Worm (Caenorhabditis elegans) whole organism, L4 larva: Measurements from ENCODE around the gene twk-25.
A peak's percentile ranks its signal among the peaks of the same experiment; 100 is the strongest.

ENCODE experiments used
- F10B5.3 ChIP-seq: sonication (generic microtip); optimal IDR thresholded peaks from 2 replicates; lab custom pipeline; 2016; ENCODE audit warnings: mild to moderate bottlenecking, missing genetic modification characterization, missing compliant biosample characterization
- F44E2.7 ChIP-seq: fragments of 200-800 bp; sonication (Bioruptor generic); IDR thresholded peaks from 2 replicates; pipeline ENCODE4 v2.1.2; 2022; ENCODE audit warnings: missing genetic modification characterization, missing compliant biosample characterization
- F49E8.2 ChIP-seq: sonication (generic microtip); optimal IDR thresholded peaks from 2 replicates; lab custom pipeline; 2016; ENCODE audit warnings: missing compliant biosample characterization, mild to moderate bottlenecking, missing genetic modification characterization, borderline replicate concordance
- R02D3.7 ChIP-seq: fragments of 150-350 bp; sonication (generic microtip); optimal IDR thresholded peaks from 3 replicates; lab custom pipeline; 2014; ENCODE audit warnings: missing biosample characterization, missing genetic modification characterization
- T20F7.1 ChIP-seq: fragments of 200-800 bp; sonication (Bioruptor generic); optimal IDR thresholded peaks from 2 replicates; lab custom pipeline; 2018; ENCODE audit warnings: mild to moderate bottlenecking, missing genetic modification characterization, missing compliant biosample characterization
- Y48G9A.11 ChIP-seq: fragments of 200-800 bp; sonication (Bioruptor generic); IDR thresholded peaks from 2 replicates; pipeline ENCODE4 v1.3.6; 2022; ENCODE audit warnings: missing genetic modification reagents, missing genetic modification characterization, missing compliant biosample characterization
- Y75B8A.6 ChIP-seq: fragments of 200-800 bp; sonication (Bioruptor generic); IDR thresholded peaks from 2 replicates; pipeline ENCODE4 v1.3.6; 2022; ENCODE audit warnings: missing genetic modification reagents, missing genetic modification characterization, missing compliant biosample characterization
- ZK337.2 ChIP-seq: fragments of 200-800 bp; sonication (Bioruptor generic); IDR thresholded peaks from 2 replicates; pipeline ENCODE4 v1.3.6; 2022; ENCODE audit warnings: missing genetic modification reagents, missing genetic modification characterization, missing compliant biosample characterization
- aha-1 ChIP-seq: fragments of 150-350 bp; peaks from one replicate; lab custom pipeline; 2014; ENCODE audit warnings: missing biosample characterization, missing genetic modification characterization
- arid-1 ChIP-seq: fragments of 200-800 bp; sonication (Bioruptor generic); conservative IDR thresholded peaks from 2 replicates; pipeline ENCODE4 v1.3.6; 2022; ENCODE audit warnings: missing genetic modification reagents, missing genetic modification characterization, missing compliant biosample characterization
- ceh-62 ChIP-seq: sonication (generic microtip); optimal IDR thresholded peaks from 2 replicates; lab custom pipeline; 2017; ENCODE audit warnings: missing biosample characterization, missing genetic modification characterization
- ceh-82 ChIP-seq: sonication (generic microtip); optimal IDR thresholded peaks from 2 replicates; lab custom pipeline; 2017; ENCODE audit warnings: missing biosample characterization, missing genetic modification characterization
- ces-1 ChIP-seq: fragments of 150-350 bp; sonication (generic microtip); optimal IDR thresholded peaks from 4 replicates; lab custom pipeline; 2014; ENCODE audit warnings: missing biosample characterization, missing genetic modification reagents, missing genetic modification characterization
- cey-2 ChIP-seq: sonication (generic microtip); optimal IDR thresholded peaks from 3 replicates; lab custom pipeline; 2017; ENCODE audit warnings: missing genetic modification characterization, mild to moderate bottlenecking, missing compliant biosample characterization, antibody characterized with exemption, borderline replicate concordance; ENCODE audit not compliant: insufficient read depth
- daf-19 ChIP-seq: fragments of 200-800 bp; sonication (Bioruptor generic); conservative IDR thresholded peaks from 2 replicates; pipeline ENCODE4 v1.3.6; 2022; ENCODE audit warnings: missing genetic modification characterization, missing compliant biosample characterization
- dmd-6 ChIP-seq: fragments of 200-800 bp; sonication (Bioruptor generic); IDR thresholded peaks from 2 replicates; pipeline ENCODE4 v1.3.6; 2022; ENCODE audit warnings: missing genetic modification reagents, missing genetic modification characterization, missing compliant biosample characterization
- egl-27 ChIP-seq: sonication (generic microtip); optimal IDR thresholded peaks from 3 replicates; lab custom pipeline; 2017; ENCODE audit warnings: missing biosample characterization, missing genetic modification reagents, missing genetic modification characterization
- fos-1 ChIP-seq: fragments of 150-350 bp; optimal IDR thresholded peaks from 2 replicates; lab custom pipeline; 2014; ENCODE audit warnings: missing biosample characterization, missing genetic modification characterization
- gei-8 ChIP-seq: fragments of 200-800 bp; sonication (Bioruptor generic); optimal IDR thresholded peaks from 2 replicates; lab custom pipeline; 2018; ENCODE audit warnings: mild to moderate bottlenecking, missing genetic modification characterization, missing compliant biosample characterization
- hlh-30 ChIP-seq: sonication (generic microtip); optimal IDR thresholded peaks from 2 replicates; lab custom pipeline; 2017; ENCODE audit warnings: antibody characterized with exemption, mild to moderate bottlenecking, missing genetic modification characterization, missing compliant biosample characterization; ENCODE audit not compliant: insufficient read depth
- lim-7 ChIP-seq: fragments of 200-800 bp; sonication (Bioruptor generic); IDR thresholded peaks from 2 replicates; pipeline ENCODE4 v1.3.6; 2022; ENCODE audit warnings: missing genetic modification characterization, missing compliant biosample characterization
- lir-3 ChIP-seq: sonication (generic microtip); optimal IDR thresholded peaks from 2 replicates; lab custom pipeline; 2016; ENCODE audit warnings: mild to moderate bottlenecking, missing genetic modification characterization, missing compliant biosample characterization
- lsy-2 ChIP-seq, 2 experiments: fragments of 150-350 bp in 1 of 2; sonication (generic microtip) in 1 of 2; optimal IDR thresholded peaks; 2 replicates each; lab custom pipeline; 2014 to 2017; ENCODE audit warnings: missing biosample characterization in 2 of 2, missing genetic modification characterization in 2 of 2
- mdt-29 ChIP-seq: fragments of 200-800 bp; sonication (Bioruptor generic); IDR thresholded peaks from 2 replicates; pipeline ENCODE4 v1.3.6; 2022; ENCODE audit warnings: missing genetic modification reagents, missing genetic modification characterization, missing compliant biosample characterization
- mep-1 ChIP-seq: fragments of 150-350 bp; sonication (generic microtip); optimal IDR thresholded peaks from 3 replicates; lab custom pipeline; 2014; ENCODE audit warnings: missing biosample characterization, missing genetic modification characterization
- mxl-3 ChIP-seq: fragments of 200-800 bp; sonication (Bioruptor generic); optimal IDR thresholded peaks from 2 replicates; lab custom pipeline; 2018; ENCODE audit warnings: mild to moderate bottlenecking, missing genetic modification characterization, missing compliant biosample characterization
- nhr-102 ChIP-seq: sonication (generic microtip); optimal IDR thresholded peaks from 2 replicates; lab custom pipeline; 2016; ENCODE audit warnings: mild to moderate bottlenecking, missing genetic modification characterization, moderate library complexity, missing compliant biosample characterization
- nhr-111 ChIP-seq: fragments of 200-800 bp; sonication (Bioruptor generic); optimal IDR thresholded peaks from 2 replicates; lab custom pipeline; 2018; ENCODE audit warnings: mild to moderate bottlenecking, missing genetic modification characterization, missing compliant biosample characterization
- nhr-237 ChIP-seq: sonication (generic microtip); optimal IDR thresholded peaks from 2 replicates; lab custom pipeline; 2017; ENCODE audit warnings: missing biosample characterization, missing genetic modification characterization
- nhr-25 ChIP-seq: sonication (generic microtip); optimal IDR thresholded peaks from 2 replicates; lab custom pipeline; 2017; ENCODE audit warnings: missing genetic modification characterization, mild to moderate bottlenecking, missing compliant biosample characterization, antibody characterized with exemption, moderate library complexity, borderline replicate concordance; ENCODE audit not compliant: insufficient read depth
- nhr-28 ChIP-seq: fragments of 150-350 bp; optimal IDR thresholded peaks from 2 replicates; lab custom pipeline; 2014; ENCODE audit warnings: missing biosample characterization, missing genetic modification characterization
- nhr-41 ChIP-seq: fragments of 200-800 bp; sonication (Bioruptor generic); IDR thresholded peaks from 2 replicates; pipeline ENCODE4 v1.3.6; 2022; ENCODE audit warnings: missing genetic modification reagents, missing genetic modification characterization, missing compliant biosample characterization
- nhr-42 ChIP-seq: fragments of 200-800 bp; sonication (Bioruptor generic); IDR thresholded peaks from 2 replicates; pipeline ENCODE4 v1.3.6; 2022; ENCODE audit warnings: missing genetic modification characterization, missing compliant biosample characterization
- nhr-76 ChIP-seq: fragments of 150-350 bp; optimal IDR thresholded peaks from 2 replicates; lab custom pipeline; 2014; ENCODE audit warnings: missing biosample characterization, missing genetic modification characterization
- pqm-1 ChIP-seq: sonication (generic microtip); optimal IDR thresholded peaks from 2 replicates; lab custom pipeline; 2017; ENCODE audit warnings: missing biosample characterization, missing genetic modification characterization
- saeg-2 ChIP-seq: fragments of 200-800 bp; sonication (Bioruptor generic); IDR thresholded peaks from 2 replicates; pipeline ENCODE4 v1.3.6; 2022; ENCODE audit warnings: missing genetic modification reagents, missing genetic modification characterization, missing compliant biosample characterization
- set-16 ChIP-seq: fragments of 200-800 bp; sonication (Bioruptor generic); IDR thresholded peaks from 2 replicates; pipeline ENCODE4 v1.3.6; 2022; ENCODE audit warnings: missing genetic modification reagents, missing genetic modification characterization, missing compliant biosample characterization
- skn-1 ChIP-seq: fragments of 150-350 bp; optimal IDR thresholded peaks from 2 replicates; lab custom pipeline; 2014; ENCODE audit warnings: missing biosample characterization, missing genetic modification characterization
- snpc-4 ChIP-seq: fragments of 150-350 bp; optimal IDR thresholded peaks from 2 replicates; lab custom pipeline; 2014; ENCODE audit warnings: missing biosample characterization, missing genetic modification characterization
- spr-1 ChIP-seq: sonication (generic microtip); optimal IDR thresholded peaks from 2 replicates; lab custom pipeline; 2016; ENCODE audit warnings: mild to moderate bottlenecking, missing genetic modification characterization, missing compliant biosample characterization
- tag-97 ChIP-seq: fragments of 200-800 bp; sonication (Bioruptor generic); IDR thresholded peaks from 2 replicates; pipeline ENCODE4 v1.3.6; 2022; ENCODE audit warnings: missing genetic modification characterization, missing compliant biosample characterization
- tra-1 ChIP-seq: fragments of 200-800 bp; sonication (Bioruptor generic); IDR thresholded peaks from 2 replicates; pipeline ENCODE4 v1.3.6; 2022; ENCODE audit warnings: missing genetic modification reagents, missing genetic modification characterization, missing compliant biosample characterization
- unc-39 ChIP-seq: sonication (generic microtip); optimal IDR thresholded peaks from 2 replicates; lab custom pipeline; 2017; ENCODE audit warnings: missing biosample characterization, missing genetic modification characterization
- unc-62 ChIP-seq, 3 experiments: fragments of 150-350 bp in 1 of 3; sonication (generic microtip); optimal IDR thresholded peaks in 2 of 3; peaks in 1 of 3; 1 replicate in 1 of 3; 2 replicates in 2 of 3; lab custom pipeline; 2014 to 2017; ENCODE audit warnings: missing biosample characterization in 3 of 3, missing genetic modification characterization in 3 of 3, missing genetic modification reagents in 3 of 3, missing genotype in 1 of 3
- vab-7 ChIP-seq: fragments of 200-800 bp; sonication (Bioruptor generic); IDR thresholded peaks from 2 replicates; pipeline ENCODE4 v1.3.6; 2022; ENCODE audit warnings: missing genetic modification reagents, missing genetic modification characterization, missing compliant biosample characterization
- zag-1 ChIP-seq: fragments of 150-350 bp; optimal IDR thresholded peaks from 2 replicates; lab custom pipeline; 2014; ENCODE audit warnings: missing biosample characterization, missing genetic modification characterization
- zfp-3 ChIP-seq: fragments of 200-800 bp; sonication (Bioruptor generic); conservative IDR thresholded peaks from 2 replicates; pipeline ENCODE4 v1.3.6; 2022; ENCODE audit warnings: missing genetic modification reagents, missing genetic modification characterization, missing compliant biosample characterization
- ztf-7 ChIP-seq: fragments of 150-350 bp; optimal IDR thresholded peaks from 2 replicates; lab custom pipeline; 2014; ENCODE audit warnings: missing biosample characterization, missing genetic modification characterization

The twk-25 gene

ce11 chrIV:11492345-11492744 lies 12.2 kb upstream of the twk-25 start:
- TF ChIP-seq aha-1 (tag; lab: Kevin White, UChicago) = peak; percentile 83
- peak; percentile 28; the same call in 1 of the 2 replicates for TF ChIP-seq dmd-6 (GFP tag; lab: Robert Waterston, UW)
- TF ChIP-seq nhr-28 = peak; percentile 48
- TF ChIP-seq hlh-30 (tag; lab: Kevin White, UChicago) = peak; percentile 47
- no peak for TF ChIP-seq tra-1 (GFP tag; lab: Robert Waterston, UW)

- peak in 1 of 2 experiments; percentile 37 for TF ChIP-seq unc-62 (GFP tag; optimal IDR thresholded peaks at IDR 0.05 in 1 of 2; lab: Kevin White, UChicago)
- no peak for TF ChIP-seq unc-62 (tag; optimal IDR thresholded peaks at IDR 0.05; lab: Kevin White, UChicago)
- TF ChIP-seq nhr-28 = peak; percentile 15
- TF ChIP-seq spr-1 (tag; lab: Kevin White, UChicago) = no peak
- TF ChIP-seq mxl-3 (GFP tag; lab: Kevin White, UChicago) = peak; percentile 0
These were observed 10.6 kb upstream of the twk-25 start for ce11 chrIV:11493899-11494298.

ce11 chrIV:11494924-11495323 lies 9.6 kb upstream of the twk-25 start:
- no peak for TF ChIP-seq nhr-102 (tag; lab: Kevin White, UChicago)
- no peak for TF ChIP-seq vab-7 (GFP tag; lab: Robert Waterston, UW)
- TF ChIP-seq gei-8 = no peak
- no peak for TF ChIP-seq pqm-1 (tag; lab: Kevin White, UChicago)
- no peak for TF ChIP-seq ZK337.2 (GFP tag; lab: Robert Waterston, UW)
- TF ChIP-seq tag-97 (GFP tag; lab: Robert Waterston, UW) = no peak
- TF ChIP-seq ces-1 = peak; percentile 22
- no peak for TF ChIP-seq nhr-41
- TF ChIP-seq hlh-30 (tag; lab: Kevin White, UChicago) = no peak
- TF ChIP-seq set-16 (GFP tag; lab: Robert Waterston, UW) = no peak
- no peak for TF ChIP-seq arid-1
- no peak for TF ChIP-seq ceh-82 (tag; lab: Kevin White, UChicago)
- no peak for TF ChIP-seq F10B5.3
- no peak for TF ChIP-seq daf-19
- no peak for TF ChIP-seq zag-1 (tag; lab: Kevin White, UChicago)
- no peak for TF ChIP-seq mdt-29 (GFP tag; lab: Robert Waterston, UW)
- no peak for TF ChIP-seq F49E8.2 (tag; lab: Kevin White, UChicago)
- no peak for TF ChIP-seq saeg-2
- no peak for TF ChIP-seq F44E2.7 (GFP tag; lab: Robert Waterston, UW)
- no peak for TF ChIP-seq snpc-4
- TF ChIP-seq lir-3 (tag; lab: Kevin White, UChicago) = no peak
- TF ChIP-seq cey-2 (tag; lab: Kevin White, UChicago) = no peak
- TF ChIP-seq Y75B8A.6 (GFP tag; lab: Robert Waterston, UW) = no peak
- TF ChIP-seq mep-1 = peak; percentile 40
- TF ChIP-seq R02D3.7 (tag; lab: Kevin White, UChicago) = no peak
- no peak for TF ChIP-seq fos-1 (tag; lab: Kevin White, UChicago)
- TF ChIP-seq nhr-111 = no peak
- TF ChIP-seq ztf-7 (tag; lab: Kevin White, UChicago) = no peak
- no peak for TF ChIP-seq nhr-237
- no peak for TF ChIP-seq nhr-76
- no peak for TF ChIP-seq skn-1
- TF ChIP-seq lsy-2 (tag; optimal IDR thresholded peaks at IDR 0.05; lab: Kevin White, UChicago) = peak in 1 of 2 experiments; percentile 52
- TF ChIP-seq T20F7.1 (GFP tag; lab: Kevin White, UChicago) = no peak
- TF ChIP-seq nhr-25 (tag; lab: Kevin White, UChicago) = no peak
- TF ChIP-seq ceh-62 = no peak
- no peak for TF ChIP-seq Y48G9A.11 (GFP tag; lab: Robert Waterston, UW)
- no peak for TF ChIP-seq zfp-3 (GFP tag; lab: Robert Waterston, UW)
- TF ChIP-seq nhr-42 (GFP tag; lab: Robert Waterston, UW) = no peak
- no peak for TF ChIP-seq lim-7 (GFP tag; lab: Robert Waterston, UW)
- no peak for TF ChIP-seq unc-39 (tag; lab: Kevin White, UChicago)
- TF ChIP-seq egl-27 (tag; lab: Kevin White, UChicago) = no peak
